Fruit fly (Drosophila melanogaster) whole organism, embryonic: ENCODE measurements around the gene CG5180.

Source experiments
- Abd-B ChIP-seq: fragments of 200-800 bp; sonication (Bioruptor generic); optimal IDR thresholded peaks from 2 replicates; lab custom pipeline; 2018; ENCODE audit warnings: missing biosample characterization, mild to moderate bottlenecking, missing genetic modification characterization, moderate library complexity
- Atf6 ChIP-seq: fragments of 200-800 bp; sonication (Bioruptor generic); IDR thresholded peaks from 2 replicates; pipeline ENCODE4 v1.3.6; 2022; ENCODE audit warnings: missing biosample characterization, missing genetic modification characterization
- Blimp-1 ChIP-seq: fragments of 200-800 bp; sonication (Bioruptor generic); optimal IDR thresholded peaks from 3 replicates; lab custom pipeline; 2018; ENCODE audit warnings: missing biosample characterization, missing genetic modification characterization, mild to moderate bottlenecking, moderate library complexity, missing genetic modification reagents
- BtbVII ChIP-seq: fragments of 200-800 bp; sonication (Bioruptor generic); optimal IDR thresholded peaks from 3 replicates; lab custom pipeline; 2017; ENCODE audit warnings: missing biosample characterization, mild to moderate bottlenecking, missing genetic modification characterization
- CG11696 ChIP-seq: fragments of 200-800 bp; sonication (Bioruptor generic); IDR thresholded peaks from 2 replicates; pipeline ENCODE4 v1.3.6; 2022; ENCODE audit warnings: missing biosample characterization, missing genetic modification characterization
- CG12155 ChIP-seq: fragments of 200-800 bp; sonication (Bioruptor generic); optimal IDR thresholded peaks from 3 replicates; lab custom pipeline; 2016; ENCODE audit warnings: missing biosample characterization, missing genetic modification characterization
- CG12236 ChIP-seq: fragments of 200-800 bp; sonication (Bioruptor generic); optimal IDR thresholded peaks from 2 replicates; lab custom pipeline; 2016; ENCODE audit warnings: missing biosample characterization, missing genetic modification characterization
- CG14050 ChIP-seq: fragments of 200-800 bp; sonication (Bioruptor generic); IDR thresholded peaks from 3 replicates; pipeline ENCODE4 v1.3.6; 2022; ENCODE audit warnings: missing biosample characterization, missing genetic modification characterization
- CG14667 ChIP-seq: fragments of 200-800 bp; sonication (Bioruptor generic); IDR thresholded peaks from 2 replicates; pipeline ENCODE4 v1.3.6; 2022; ENCODE audit warnings: missing biosample characterization, missing genetic modification characterization
- CG14710 ChIP-seq: fragments of 200-800 bp; sonication (Bioruptor generic); optimal IDR thresholded peaks from 3 replicates; lab custom pipeline; 2019; ENCODE audit warnings: missing biosample characterization, mild to moderate bottlenecking, missing genetic modification characterization, moderate library complexity
- CG14965 ChIP-seq: fragments of 200-800 bp; sonication (Bioruptor generic); optimal IDR thresholded peaks from 2 replicates; lab custom pipeline; 2016; ENCODE audit warnings: missing biosample characterization, missing genetic modification characterization, borderline replicate concordance
- CG17186 ChIP-seq: fragments of 200-800 bp; sonication (Bioruptor generic); optimal IDR thresholded peaks from 3 replicates; lab custom pipeline; 2017; ENCODE audit warnings: missing biosample characterization, missing genetic modification reagents, missing genetic modification characterization
- CG2712 ChIP-seq: fragments of 200-800 bp; optimal IDR thresholded peaks from 3 replicates; lab custom pipeline; 2019; ENCODE audit warnings: missing biosample characterization, mild to moderate bottlenecking, missing genetic modification characterization, moderate library complexity
- CG3281 ChIP-seq: fragments of 200-800 bp; sonication (Bioruptor generic); optimal IDR thresholded peaks from 3 replicates; lab custom pipeline; 2017; ENCODE audit warnings: missing biosample characterization, mild to moderate bottlenecking, missing genetic modification characterization
- CG4282 ChIP-seq: fragments of 200-800 bp; sonication (Bioruptor generic); optimal IDR thresholded peaks from 2 replicates; lab custom pipeline; 2016; ENCODE audit warnings: missing biosample characterization, missing genetic modification characterization
- CG5953 ChIP-seq: fragments of 200-800 bp; sonication (Bioruptor generic); IDR thresholded peaks from 2 replicates; pipeline ENCODE4 v1.3.6; 2022; ENCODE audit warnings: missing biosample characterization, missing genetic modification characterization
- CG7271 ChIP-seq: fragments of 200-800 bp; sonication (Bioruptor generic); optimal IDR thresholded peaks from 2 replicates; lab custom pipeline; 2018; ENCODE audit warnings: missing biosample characterization, mild to moderate bottlenecking, missing genetic modification characterization, moderate library complexity
- CG7357 ChIP-seq: fragments of 200-800 bp; sonication (Bioruptor generic); IDR thresholded peaks from 3 replicates; pipeline ENCODE4 v1.3.6; 2022; ENCODE audit warnings: missing biosample characterization, missing genetic modification characterization
- CG8290 ChIP-seq, 3 experiments: fragments of 200-800 bp; sonication (Bioruptor generic); optimal IDR thresholded peaks; 2 replicates each; lab custom pipeline; 2016 to 2019; ENCODE audit warnings: missing biosample characterization in 3 of 3, missing genetic modification characterization in 3 of 3, mild to moderate bottlenecking in 2 of 3, moderate library complexity in 1 of 3
- CG8359 ChIP-seq: fragments of 200-800 bp; sonication (Bioruptor generic); optimal IDR thresholded peaks from 2 replicates; lab custom pipeline; 2017; ENCODE audit warnings: missing biosample characterization, mild to moderate bottlenecking, missing genetic modification characterization, borderline replicate concordance
- CG8388 ChIP-seq: fragments of 200-800 bp; sonication (Bioruptor generic); optimal IDR thresholded peaks from 2 replicates; lab custom pipeline; 2019; ENCODE audit warnings: missing biosample characterization, mild to moderate bottlenecking, missing genetic modification characterization, moderate library complexity
- CG9727 ChIP-seq: fragments of 200-800 bp; sonication (Bioruptor generic); optimal IDR thresholded peaks from 3 replicates; lab custom pipeline; 2017; ENCODE audit warnings: missing biosample characterization, mild to moderate bottlenecking, missing genetic modification characterization
- CoRest ChIP-seq: fragments of 200-800 bp; sonication (Bioruptor generic); optimal IDR thresholded peaks from 3 replicates; lab custom pipeline; 2018; ENCODE audit warnings: missing biosample characterization, mild to moderate bottlenecking, missing genetic modification characterization, moderate library complexity
- Fer1 ChIP-seq: fragments of 200-800 bp; sonication (Bioruptor generic); optimal IDR thresholded peaks from 2 replicates; lab custom pipeline; 2017; ENCODE audit warnings: missing biosample characterization, mild to moderate bottlenecking, missing genetic modification characterization
- HLHmδ ChIP-seq: fragments of 200-800 bp; sonication (Bioruptor generic); optimal IDR thresholded peaks from 2 replicates; lab custom pipeline; 2018; ENCODE audit warnings: missing biosample characterization, mild to moderate bottlenecking, missing genetic modification characterization, moderate library complexity
- NK7.1 ChIP-seq: fragments of 200-800 bp; sonication (Bioruptor generic); optimal IDR thresholded peaks from 3 replicates; lab custom pipeline; 2016; ENCODE audit warnings: missing biosample characterization, missing genetic modification characterization
- Ptx1 ChIP-seq: fragments of 200-800 bp; sonication (Bioruptor generic); IDR thresholded peaks from 2 replicates; pipeline ENCODE4 v1.3.6; 2022; ENCODE audit warnings: missing biosample characterization, missing genetic modification characterization
- Rx ChIP-seq: fragments of 200-800 bp; sonication (Bioruptor generic); IDR thresholded peaks from 2 replicates; pipeline ENCODE4 v1.3.6; 2022; ENCODE audit warnings: missing biosample characterization, missing genetic modification characterization
- Six4 ChIP-seq: fragments of 200-800 bp; sonication (Bioruptor generic); optimal IDR thresholded peaks from 2 replicates; lab custom pipeline; 2016; ENCODE audit warnings: missing biosample characterization, missing genetic modification characterization
- Sry-β ChIP-seq: fragments of 200-800 bp; sonication (Bioruptor generic); optimal IDR thresholded peaks from 2 replicates; lab custom pipeline; 2018; ENCODE audit warnings: missing biosample characterization, mild to moderate bottlenecking, missing genetic modification characterization, moderate library complexity
- YL-1 ChIP-seq: fragments of 200-800 bp; sonication (Bioruptor generic); optimal IDR thresholded peaks from 3 replicates; lab custom pipeline; 2017; ENCODE audit warnings: missing biosample characterization, mild to moderate bottlenecking, missing genetic modification characterization
- ato ChIP-seq: fragments of 200-800 bp; sonication (Bioruptor generic); IDR thresholded peaks from 2 replicates; pipeline ENCODE4 v1.3.6; 2022; ENCODE audit warnings: missing biosample characterization, missing genetic modification characterization; ENCODE audit not compliant: partially characterized antibody
- chif ChIP-seq, 2 experiments: fragments of 200-800 bp; sonication (Bioruptor generic); optimal IDR thresholded peaks; 3 replicates each; lab custom pipeline; 2016; ENCODE audit warnings: missing biosample characterization in 2 of 2, missing genetic modification characterization in 2 of 2
- corto ChIP-seq: fragments of 200-800 bp; sonication (Bioruptor generic); optimal IDR thresholded peaks from 2 replicates; lab custom pipeline; 2016; ENCODE audit warnings: missing biosample characterization, mild to moderate bottlenecking, missing genetic modification characterization, moderate library complexity
- fd3F ChIP-seq: fragments of 200-800 bp; sonication (Bioruptor generic); optimal IDR thresholded peaks from 2 replicates; lab custom pipeline; 2018; ENCODE audit warnings: missing biosample characterization, mild to moderate bottlenecking, missing genetic modification characterization, moderate library complexity
- grn ChIP-seq: fragments of 200-800 bp; sonication (Bioruptor generic); optimal IDR thresholded peaks from 3 replicates; lab custom pipeline; 2017; ENCODE audit warnings: missing biosample characterization, missing genetic modification characterization
- hb ChIP-seq: fragments of 200-800 bp; sonication (Bioruptor generic); IDR thresholded peaks from 3 replicates; pipeline ENCODE4 v1.3.6; 2022; ENCODE audit warnings: missing biosample characterization, missing genetic modification characterization; ENCODE audit not compliant: partially characterized antibody
- hth ChIP-seq: fragments of >200 bp; optimal IDR thresholded peaks from 2 replicates; lab custom pipeline; 2017; ENCODE audit warnings: inconsistent platforms
- kni ChIP-seq: fragments of 200-800 bp; sonication (Bioruptor generic); optimal IDR thresholded peaks from 3 replicates; lab custom pipeline; 2017; ENCODE audit warnings: mild to moderate bottlenecking, missing biosample characterization, missing genetic modification reagents, missing genetic modification characterization
- mirr ChIP-seq: fragments of 200-800 bp; sonication (Bioruptor generic); optimal IDR thresholded peaks from 3 replicates; lab custom pipeline; 2018; ENCODE audit warnings: missing biosample characterization, mild to moderate bottlenecking, missing genetic modification characterization
- otp ChIP-seq: fragments of 200-800 bp; sonication (Bioruptor generic); IDR thresholded peaks from 3 replicates; pipeline ENCODE4, ENCODE4 v1.3.6; 2022; ENCODE audit warnings: missing biosample characterization, missing genetic modification characterization
- pan ChIP-seq, 4 experiments: fragments of >200 bp in 3 of 4; fragments of 200-800 bp in 1 of 4; sonication (Bioruptor generic) in 1 of 4; optimal IDR thresholded peaks in 3 of 4; IDR thresholded peaks in 1 of 4; 2 replicates each; pipeline versions ENCODE4 v1.3.6 to Lab custom; 2017 to 2022; ENCODE audit warnings: missing biosample characterization in 2 of 4, missing genetic modification characterization in 2 of 4, mixed read lengths in 1 of 4
- pum ChIP-seq: fragments of 200-800 bp; sonication (Bioruptor generic); optimal IDR thresholded peaks from 2 replicates; lab custom pipeline; 2016; ENCODE audit warnings: missing biosample characterization, missing genetic modification characterization
- pzg ChIP-seq: fragments of 200-800 bp; sonication (Bioruptor generic); optimal IDR thresholded peaks from 3 replicates; lab custom pipeline; 2018; ENCODE audit warnings: missing biosample characterization, mild to moderate bottlenecking, missing genetic modification characterization, moderate library complexity
- sim ChIP-seq: fragments of 200-800 bp; sonication (Bioruptor generic); IDR thresholded peaks from 2 replicates; pipeline ENCODE4 v1.3.6; 2022; ENCODE audit warnings: missing biosample characterization, missing genetic modification characterization
- slbo ChIP-seq: fragments of 200-800 bp; sonication (Bioruptor generic); IDR thresholded peaks from 2 replicates; pipeline ENCODE4 v1.3.6; 2022; ENCODE audit warnings: missing biosample characterization, missing genetic modification characterization
- stwl ChIP-seq: fragments of 200-800 bp; sonication (Bioruptor generic); optimal IDR thresholded peaks from 3 replicates; lab custom pipeline; 2018; ENCODE audit warnings: missing biosample characterization, mild to moderate bottlenecking, missing genetic modification characterization, moderate library complexity
- zf30C ChIP-seq: fragments of 200-800 bp; sonication (Bioruptor generic); optimal IDR thresholded peaks from 3 replicates; lab custom pipeline; 2018; ENCODE audit warnings: missing biosample characterization, mild to moderate bottlenecking, missing genetic modification characterization

Gene CG5180

DNA sequence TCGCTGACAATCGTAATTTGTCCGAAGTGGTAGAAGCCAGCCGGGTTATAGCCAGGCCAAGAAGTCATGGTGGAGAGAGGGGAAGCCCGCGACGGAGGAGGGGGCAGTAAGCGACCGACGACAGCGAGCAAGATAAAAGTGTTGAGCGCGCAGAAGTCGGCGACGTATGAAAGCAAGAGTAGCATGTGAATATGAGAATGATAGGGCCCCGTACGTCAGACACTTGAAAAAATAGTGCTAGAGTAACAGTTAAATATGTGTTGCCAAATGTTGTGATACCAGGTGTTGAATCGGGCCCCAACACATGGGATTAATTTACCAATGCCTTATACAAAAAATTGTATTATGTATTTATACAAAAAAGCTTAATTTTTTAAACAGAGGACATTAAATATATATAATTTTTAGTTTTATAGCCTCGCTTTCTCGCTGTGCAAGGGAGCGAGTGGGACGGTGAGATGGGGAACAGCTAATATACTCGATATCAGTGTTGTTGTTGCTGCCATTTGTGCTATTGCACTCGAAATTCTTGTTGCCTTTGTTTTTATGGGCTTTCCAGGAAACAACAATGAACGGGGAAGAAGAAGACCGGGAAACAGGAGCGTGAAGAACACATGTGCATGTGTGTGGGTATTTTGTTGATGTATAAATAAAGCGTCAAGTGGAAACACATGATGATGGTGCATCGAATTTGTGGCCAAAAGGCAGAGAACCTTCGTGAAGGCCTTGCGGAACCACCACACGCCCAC is 7.7 kb upstream of the CG5180 start (continued):
- TF ChIP-seq CG14710 (tag; lab: Kevin White, UChicago) (peak; percentile 83), Abd-B (peak; percentile 86), pzg (GFP tag; lab: Kevin White, UChicago) (no peak), Fer1 (GFP tag; lab: Kevin White, UChicago) (peak; percentile 92), hb (GFP tag; lab: Robert Waterston, UW) (no peak), CG5953 (peak; percentile 64), YL-1 (GFP tag; lab: Kevin White, UChicago) (no peak), zf30C (GFP tag; lab: Kevin White, UChicago) (peak; percentile 97), CG3281 (peak; percentile 87), Blimp-1 (GFP tag; lab: Kevin White, UChicago) (peak; percentile 93), CG4282 (GFP tag; lab: Kevin White, UChicago) (no peak), slbo (GFP tag; lab: Robert Waterston, UW) (peak; percentile 83), pum (GFP tag; lab: Kevin White, UChicago) (peak; percentile 12), Atf6 (peak; percentile 87), Six4 (GFP tag; lab: Kevin White, UChicago) (peak; percentile 73), CG7271 (tag; lab: Kevin White, UChicago) (no peak), CG17186 (GFP tag; lab: Kevin White, UChicago) (no peak), Sry-β (GFP tag; lab: Kevin White, UChicago) (no peak), corto (GFP tag; lab: Kevin White, UChicago) (peak; percentile 90), kni (no peak), grn (GFP tag; lab: Kevin White, UChicago) (peak; percentile 60), pan (optimal IDR thresholded peaks at IDR 0.05; lab: Kevin White, UChicago) (no peak), pan (GFP tag; optimal IDR thresholded peaks at IDR 0.05 in 1 of 2, IDR thresholded peaks at IDR 0.05 in 1 of 2) (peak in 1 of 2 experiments; percentile 77), mirr (GFP tag; lab: Kevin White, UChicago) (peak; percentile 93), sim (GFP tag; lab: Robert Waterston, UW) (peak; percentile 63), fd3F (GFP tag; lab: Kevin White, UChicago) (peak; percentile 77), CG14667 (GFP tag; lab: Robert Waterston, UW) (peak; percentile 87), ato (GFP tag; lab: Robert Waterston, UW) (no peak), CG12236 (GFP tag; lab: Kevin White, UChicago) (no peak), CG8290 (GFP tag; optimal IDR thresholded peaks at IDR 0.05; lab: Kevin White, UChicago) (peak; percentile 80), CG8290 (tag; optimal IDR thresholded peaks at IDR 0.05; lab: Kevin White, UChicago) (peak; percentile 11 to 44), Ptx1 (GFP tag; lab: Robert Waterston, UW) (peak; percentile 91), CG8388 (GFP tag; lab: Kevin White, UChicago) (peak; percentile 86), CG7357 (GFP tag; lab: Robert Waterston, UW) (peak; percentile 80), Rx (GFP tag; lab: Robert Waterston, UW) (peak; percentile 73), chif (GFP tag; optimal IDR thresholded peaks at IDR 0.05; lab: Kevin White, UChicago) (peak in 1 of 2 experiments; percentile 52), CG9727 (GFP tag; lab: Kevin White, UChicago) (peak; percentile 86), stwl (peak; percentile 4), BtbVII (GFP tag; lab: Kevin White, UChicago) (peak; percentile 79), CG12155 (peak; percentile 78), otp (GFP tag; lab: Robert Waterston, UW) (peak; percentile 77), CG2712 (tag; lab: Kevin White, UChicago) (peak; percentile 93), NK7.1 (GFP tag; lab: Kevin White, UChicago) (no peak), CG14050 (GFP tag; lab: Robert Waterston, UW) (peak; percentile 74), CoRest (tag; lab: Kevin White, UChicago) (peak; percentile 90), CG8359 (GFP tag; lab: Kevin White, UChicago) (peak; percentile 53), CG14965 (GFP tag; lab: Kevin White, UChicago) (no peak), CG11696 (GFP tag; lab: Robert Waterston, UW) (peak; percentile 72; the same call in 1 of the 2 replicates), HLHmδ (GFP tag; lab: Kevin White, UChicago) (no peak), hth (lab: Kevin White, UChicago) (no peak)
